Worm (Caenorhabditis elegans) whole organism, L3 larva: ENCODE data around the gene igeg-2.

ENCODE experiments used
- aly-2 ChIP-seq: fragments of 150-350 bp; optimal IDR thresholded peaks from 2 replicates; lab custom pipeline; 2014; ENCODE audit warnings: missing biosample characterization, missing genetic modification characterization
- ztf-4 ChIP-seq: fragments of 150-350 bp; optimal IDR thresholded peaks from 2 replicates; lab custom pipeline; 2014; ENCODE audit warnings: missing biosample characterization, missing genetic modification characterization

DNA sequence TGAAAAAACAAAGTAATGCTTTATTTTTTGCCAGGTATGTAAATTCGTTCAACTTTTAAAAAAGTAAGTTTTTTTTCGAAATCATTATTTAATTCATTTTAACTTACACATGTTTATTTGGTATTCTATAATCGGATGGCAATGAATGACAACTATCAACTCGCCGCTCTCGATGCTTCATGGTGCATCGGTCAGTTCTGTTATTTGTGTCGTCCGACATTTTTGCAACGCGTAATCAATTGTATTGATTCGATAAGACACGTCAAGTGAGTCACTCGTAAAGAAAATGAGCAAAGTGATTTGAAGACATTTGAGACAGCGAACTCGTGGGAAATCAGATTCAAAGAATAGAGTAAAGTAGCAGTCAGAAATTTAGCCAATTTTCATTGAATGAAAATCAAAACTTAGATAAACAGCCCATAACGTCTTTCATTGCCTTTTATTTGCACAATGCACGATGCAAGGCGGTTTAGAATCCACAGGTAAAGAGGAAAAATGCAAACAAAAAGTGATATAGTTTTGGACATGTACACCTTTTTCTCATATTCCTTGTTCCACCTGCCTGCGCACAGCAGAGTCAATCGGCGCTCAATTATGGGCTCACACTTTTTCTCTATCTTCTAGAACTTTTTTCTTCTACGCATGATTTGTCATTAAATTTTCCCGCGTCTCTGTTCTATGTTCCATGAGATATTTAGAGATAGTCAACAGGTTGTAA, 45.8 kb downstream of the igeg-2 start:
- TF ChIP-seq ztf-4 (tag; lab: Kevin White, UChicago) (no peak), aly-2 (tag; lab: Kevin White, UChicago) (no peak)
